Worm (Caenorhabditis elegans): ENCODE measurements around the gene F17C11.6.

DNA sequence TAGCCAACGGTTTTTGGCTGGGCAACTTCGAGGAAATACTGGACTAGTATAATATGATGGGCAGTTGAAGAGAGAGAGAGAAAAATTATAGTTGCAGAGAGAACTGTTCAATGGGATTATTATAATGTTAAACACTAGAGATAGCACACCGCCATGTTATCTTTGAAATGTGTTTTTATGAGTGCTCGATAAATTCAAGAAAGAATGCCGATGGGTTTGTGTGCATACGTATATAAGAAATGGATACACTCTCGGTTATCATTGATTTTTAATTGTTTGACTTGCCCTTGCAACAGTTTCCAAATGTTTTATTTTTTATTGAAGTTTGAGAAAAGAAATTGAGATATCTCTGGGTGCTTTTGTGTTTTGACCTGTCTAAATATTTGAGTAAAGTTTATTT is 18.2 kb upstream of the F17C11.6 start, which contains the start of gene F17C11.12:
- TF ChIP-seq daf-12 (tag; optimal IDR thresholded peaks at IDR 0.05) = no peak
- TF ChIP-seq mep-1 (tag; optimal IDR thresholded peaks at IDR 0.05) = no peak
- no peak for TF ChIP-seq hmg-1.1 (GFP tag; IDR thresholded peaks at IDR 0.05)
- TF ChIP-seq R02D3.7 (tag; optimal IDR thresholded peaks at IDR 0.05) = no peak

All from whole organism, L4 larva.